Worm (Caenorhabditis elegans): ENCODE measurements around the gene nhr-140.

Gene nhr-140

ce11 chrV:6997041-6997552 lies 7.6 kb upstream of the nhr-140 start, which contains the start of gene nhr-107 (continued):
- no peak for TF ChIP-seq hmg-1.1 (GFP tag; IDR thresholded peaks at IDR 0.05)

- TF ChIP-seq hlh-30 (tag; optimal IDR thresholded peaks at IDR 0.05; ENCODE audit: insufficient read depth) (peak; percentile 88), lin-38 (GFP tag; IDR thresholded peaks at IDR 0.05) (no peak), F44E2.7 (GFP tag; IDR thresholded peaks at IDR 0.05) (no peak), Y5F2A.4 (GFP tag; optimal IDR thresholded peaks at IDR 0.05) (no peak), Y75B8A.6 (GFP tag; IDR thresholded peaks at IDR 0.05) (no peak), lin-13 (GFP tag; optimal IDR thresholded peaks at IDR 0.05) (no peak), nhr-6 (tag; optimal IDR thresholded peaks at IDR 0.05) (peak; percentile 41), nhr-10 (tag; optimal IDR thresholded peaks at IDR 0.05) (peak; percentile 80), snpc-1.2 (GFP tag; IDR thresholded peaks at IDR 0.05) (no peak), jun-1 (tag; optimal IDR thresholded peaks at IDR 0.05) (no peak), madf-9 (GFP tag; conservative IDR thresholded peaks at IDR 0.05) (no peak), spr-3 (GFP tag; optimal IDR thresholded peaks at IDR 0.05) (no peak), aha-1 (tag) (no peak), lsy-2 (tag; optimal IDR thresholded peaks at IDR 0.05) (peak in 1 of 2 experiments; percentile 27), D1046.2 (GFP tag; IDR thresholded peaks at IDR 0.05) (no peak), php-3 (GFP tag; IDR thresholded peaks at IDR 0.05) (no peak), unc-130 (GFP tag; optimal IDR thresholded peaks at IDR 0.05) (no peak), zip-11 (GFP tag; IDR thresholded peaks at IDR 0.05) (no peak), tag-97 (GFP tag; IDR thresholded peaks at IDR 0.05) (no peak), ceh-28 (tag; optimal IDR thresholded peaks at IDR 0.05) (no peak), zfp-3 (GFP tag; conservative IDR thresholded peaks at IDR 0.05) (no peak), nhr-76 (tag; optimal IDR thresholded peaks at IDR 0.05) (no peak), tra-1 (GFP tag; IDR thresholded peaks at IDR 0.05) (no peak), nhr-48 (tag; optimal IDR thresholded peaks at IDR 0.05) (peak; percentile 73), nhr-25 (tag; optimal IDR thresholded peaks at IDR 0.05; ENCODE audit: borderline replicate concordance, insufficient read depth) (no peak), mep-1 (tag; optimal IDR thresholded peaks at IDR 0.05) (peak; percentile 14), saeg-2 (GFP tag; IDR thresholded peaks at IDR 0.05) (no peak), lin-15B (tag; optimal IDR thresholded peaks at IDR 0.05) (no peak), mdl-1 (tag; optimal IDR thresholded peaks at IDR 0.05) (peak in 1 of 2 experiments; percentile 66), ces-1 (GFP tag; optimal IDR thresholded peaks at IDR 0.05) (no peak), lin-1 (GFP tag; IDR thresholded peaks at IDR 0.05) (no peak), hmg-1.1 (GFP tag; IDR thresholded peaks at IDR 0.05) (no peak), rbr-2 (tag; optimal IDR thresholded peaks at IDR 0.05) (no peak), vab-7 (GFP tag; IDR thresholded peaks at IDR 0.05) (no peak), nhr-11 (tag; optimal IDR thresholded peaks at IDR 0.05) (no peak), aly-2 (tag; optimal IDR thresholded peaks at IDR 0.05) (no peak), set-16 (GFP tag; IDR thresholded peaks at IDR 0.05) (no peak), Y48G9A.11 (GFP tag; IDR thresholded peaks at IDR 0.05) (no peak), arid-1 (GFP tag; conservative IDR thresholded peaks at IDR 0.05) (no peak), F26F4.8 (GFP tag; conservative IDR thresholded peaks at IDR 0.05) (no peak), spr-1 (tag; optimal IDR thresholded peaks at IDR 0.05) (no peak), daf-16 (GFP tag; optimal IDR thresholded peaks at IDR 0.05) (no peak), daf-16 (tag; optimal IDR thresholded peaks at IDR 0.05) (peak; percentile 27), snpc-4 (tag; optimal IDR thresholded peaks at IDR 0.05) (no peak), egl-27 (tag; optimal IDR thresholded peaks at IDR 0.05) (no peak), ztf-7 (tag; optimal IDR thresholded peaks at IDR 0.05) (peak; percentile 3), mxl-3 (GFP tag; optimal IDR thresholded peaks at IDR 0.05) (peak; percentile 4), gei-8 (GFP tag; optimal IDR thresholded peaks at IDR 0.05) (peak; percentile 47), Y105C5A.15 (GFP tag; IDR thresholded peaks at IDR 0.05) (no peak)
Observed at ce11 chrV:6993999-6994398, 4.5 kb upstream of the nhr-140 start.

Measured in whole organism, L4 larva.